Fruit fly (Drosophila melanogaster) Kc167 (cell line): ENCODE measurements around the gene CG14062.

Experiments
- Sin3A ChIP-seq: fragments of >200 bp; optimal IDR thresholded peaks from 2 replicates; lab custom pipeline; 2018; ENCODE audit warnings: missing external identifiers
- h ChIP-seq: fragments of >200 bp; optimal IDR thresholded peaks from 3 replicates; lab custom pipeline; 2018; ENCODE audit warnings: missing external identifiers
- psq ChIP-seq: fragments of >200 bp; optimal IDR thresholded peaks from 2 replicates; lab custom pipeline; 2017; ENCODE audit warnings: missing external identifiers

DNA sequence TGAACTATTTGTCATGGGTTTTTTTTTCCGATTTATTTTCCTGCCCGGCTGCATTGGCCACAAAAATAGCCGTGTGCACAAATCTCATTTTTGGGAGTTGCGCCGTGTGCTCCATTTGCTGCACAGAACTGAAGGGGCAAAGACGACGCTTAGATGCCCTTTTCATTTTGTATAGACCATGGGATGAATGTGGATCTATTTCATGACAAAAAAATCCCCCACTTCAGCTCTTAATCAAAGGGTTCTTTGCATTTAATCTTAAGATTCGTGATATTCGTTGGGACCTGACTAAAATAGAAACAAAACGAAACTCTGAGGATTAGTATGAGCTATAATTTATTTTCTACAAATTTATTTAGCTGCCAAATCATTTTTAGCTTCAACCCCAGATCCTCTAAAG is 12.6 kb downstream of the CG14062 start:
- TF ChIP-seq psq (lab: Kevin White, UChicago) (no peak), h (no peak), Sin3A (lab: Kevin White, UChicago) (no peak)
